Worm (Caenorhabditis elegans) whole organism, L4/young adult: ENCODE results near the gene F20D6.5.

Experiments
- W03F9.2 ChIP-seq: fragments of 150-350 bp; optimal IDR thresholded peaks from 2 replicates; lab custom pipeline; 2014; ENCODE audit warnings: missing biosample characterization, missing genetic modification characterization
- dao-5 ChIP-seq: sonication (generic microtip); optimal IDR thresholded peaks from 2 replicates; lab custom pipeline; 2016; ENCODE audit warnings: missing genotype, missing genetic modification characterization, moderate library complexity, missing compliant biosample characterization
- him-1 ChIP-seq: sonication (generic microtip); optimal IDR thresholded peaks from 2 replicates; lab custom pipeline; 2016; ENCODE audit warnings: missing genotype, missing genetic modification reagents, missing genetic modification characterization, missing compliant biosample characterization

ce11 chrV:8190430-8190829 lies 28.7 kb downstream of the F20D6.5 start, which contains the start of gene F20D6.1:
- TF ChIP-seq W03F9.2: no peak
- TF ChIP-seq him-1 (tag; lab: Kevin White, UChicago): no peak
- TF ChIP-seq dao-5 (tag; lab: Kevin White, UChicago): no peak
